Fruit fly (Drosophila melanogaster): Measurements from ENCODE around the gene Myt1.

- TF ChIP-seq pzg (GFP tag; optimal IDR thresholded peaks at IDR 0.05), result peak; percentile 83
- no peak for TF ChIP-seq CoRest (tag; optimal IDR thresholded peaks at IDR 0.05)
- TF ChIP-seq kay (GFP tag; optimal IDR thresholded peaks at IDR 0.05), result no peak
- no peak for TF ChIP-seq gce (GFP tag; IDR thresholded peaks at IDR 0.05)
- TF ChIP-seq Bdp1 (GFP tag; optimal IDR thresholded peaks at IDR 0.05), result no peak
- peak; percentile 54 for TF ChIP-seq Dp (GFP tag; optimal IDR thresholded peaks at IDR 0.05)
- no peak for TF ChIP-seq CG16779 (GFP tag; IDR thresholded peaks at IDR 0.05)
- no peak for TF ChIP-seq ham (GFP tag; IDR thresholded peaks at IDR 0.05)
- TF ChIP-seq jigr1 (GFP tag; IDR thresholded peaks at IDR 0.05), result no peak
- no peak for TF ChIP-seq CG1529 (GFP tag; optimal IDR thresholded peaks at IDR 0.05)
These were observed 26.3 kb downstream of the Myt1 start, which contains the start of gene Usp47 for dm6 chr3L:5752903-5753604.

All from whole organism, embryonic.